Worm (Caenorhabditis elegans) whole organism, midembryonic: Measurements from ENCODE around the gene scrm-3.

Experiments
- flt-1 ChIP-seq: fragments of 200-800 bp; sonication (Bioruptor generic); IDR thresholded peaks from 2 replicates; pipeline ENCODE4 v1.3.6; 2022; ENCODE audit warnings: missing genetic modification characterization, missing compliant biosample characterization
- klf-2 ChIP-seq: fragments of 200-800 bp; sonication (Bioruptor generic); conservative IDR thresholded peaks from 2 replicates; pipeline ENCODE4 v1.3.6; 2022; ENCODE audit warnings: missing genetic modification reagents, missing genetic modification characterization, missing compliant biosample characterization
- med-1 ChIP-seq: sonication (generic microtip); optimal IDR thresholded peaks from 2 replicates; lab custom pipeline; 2017; ENCODE audit warnings: missing genetic modification characterization, mild to moderate bottlenecking, missing compliant biosample characterization, antibody characterized with exemption, missing genetic modification reagents; ENCODE audit not compliant: insufficient read depth

ce11 chrV:3315308-3315707, 41.7 kb downstream of the scrm-3 start, which contains the start of gene arrd-19:
- no peak for TF ChIP-seq klf-2 (GFP tag; lab: Robert Waterston, UW)
- no peak for TF ChIP-seq flt-1 (GFP tag; lab: Robert Waterston, UW)
- TF ChIP-seq med-1 (GFP tag; lab: Kevin White, UChicago), result no peak
